Worm (Caenorhabditis elegans): ENCODE data around the gene srh-195.

The srh-195 gene

ce11 chrII:2083726-2084179 lies 32.9 kb downstream of the srh-195 start, which contains the start of the genes T16A1.5 and fbxc-49:
Gene T16A1.5, minus strand, starts transcription at chrII:2083826.
Gene fbxc-49, plus strand, starts transcription at chrII:2084129.
- no peak for TF ChIP-seq zip-4 (GFP tag; optimal IDR thresholded peaks at IDR 0.05)
- no peak for TF ChIP-seq lin-13 (GFP tag; optimal IDR thresholded peaks at IDR 0.05)
- TF ChIP-seq hpl-2 (GFP tag; optimal IDR thresholded peaks at IDR 0.05): no peak
- TF ChIP-seq nhr-237 (tag; optimal IDR thresholded peaks at IDR 0.05): no peak
- TF ChIP-seq isw-1 (GFP tag; IDR thresholded peaks at IDR 0.05): no peak
- no peak for TF ChIP-seq unc-98 (GFP tag; IDR thresholded peaks at IDR 0.05)
- no peak for TF ChIP-seq nhr-76 (tag; optimal IDR thresholded peaks at IDR 0.05)
- no peak for TF ChIP-seq sox-4 (tag; optimal IDR thresholded peaks at IDR 0.05)
- no peak for TF ChIP-seq ztf-4 (tag; optimal IDR thresholded peaks at IDR 0.05)
- TF ChIP-seq C34B4.2 (tag; optimal IDR thresholded peaks at IDR 0.05): no peak
- TF ChIP-seq elt-3 (tag; optimal IDR thresholded peaks at IDR 0.05): no peak
- TF ChIP-seq lin-14 (GFP tag; optimal IDR thresholded peaks at IDR 0.05): no peak
- no peak for TF ChIP-seq F16B12.6 (tag; optimal IDR thresholded peaks at IDR 0.05)
- no peak for TF ChIP-seq Y116A8C.19 (tag; optimal IDR thresholded peaks at IDR 0.05; ENCODE audit: borderline replicate concordance)
- TF ChIP-seq ztf-11 (tag; optimal IDR thresholded peaks at IDR 0.05): no peak
- no peak for TF ChIP-seq unc-86 (tag; optimal IDR thresholded peaks at IDR 0.05)
- no peak for TF ChIP-seq dpl-1 (GFP tag; optimal IDR thresholded peaks at IDR 0.05)
- no peak for TF ChIP-seq snu-23 (GFP tag; optimal IDR thresholded peaks at IDR 0.05)
- no peak for TF ChIP-seq lsy-2 (tag; optimal IDR thresholded peaks at IDR 0.05)

ce11 chrII:2081257-2081656 lies 35.4 kb downstream of the srh-195 start, which contains the start of gene T16A1.4:
Gene T16A1.4, plus strand, starts transcription at chrII:2081557.
- TF ChIP-seq lin-14 (GFP tag; optimal IDR thresholded peaks at IDR 0.05) (no peak), fkh-8 (tag; optimal IDR thresholded peaks at IDR 0.05) (no peak), C34B4.2 (tag; optimal IDR thresholded peaks at IDR 0.05) (no peak)

- TF ChIP-seq efl-1 (optimal IDR thresholded peaks at IDR 0.05) (no peak), efl-1 (GFP tag; optimal IDR thresholded peaks at IDR 0.05 in 1 of 2) (peak in 1 of 2 experiments; percentile 9), unc-130 (tag; optimal IDR thresholded peaks at IDR 0.05) (no peak), Y116A8C.19 (tag; optimal IDR thresholded peaks at IDR 0.05; ENCODE audit: borderline replicate concordance) (no peak), hpl-2 (GFP tag; optimal IDR thresholded peaks at IDR 0.05) (no peak), tbx-2 (tag; optimal IDR thresholded peaks at IDR 0.05) (no peak), nhr-11 (tag; optimal IDR thresholded peaks at IDR 0.05) (no peak)
These were observed 36.3 kb downstream of the srh-195 start, which contains the start of gene F07E5.9 for ce11 chrII:2080425-2080824. Gene F07E5.9, minus strand, starts transcription at chrII:2080525.

ce11 chrII:2076467-2076866 lies 40.2 kb downstream of the srh-195 start:
- TF ChIP-seq hlh-4 (tag; optimal IDR thresholded peaks at IDR 0.05): no peak
- TF ChIP-seq nhr-85 (tag): no peak
- TF ChIP-seq F16B12.6 (tag; optimal IDR thresholded peaks at IDR 0.05): no peak
- no peak for TF ChIP-seq lin-39 (tag; optimal IDR thresholded peaks at IDR 0.05)

- TF ChIP-seq unc-98 (GFP tag; IDR thresholded peaks at IDR 0.05) (no peak), nhr-76 (tag; optimal IDR thresholded peaks at IDR 0.05) (no peak), mdl-1 (tag; optimal IDR thresholded peaks at IDR 0.05) (no peak), fkh-8 (tag; optimal IDR thresholded peaks at IDR 0.05) (no peak), nhr-47 (tag; optimal IDR thresholded peaks at IDR 0.05) (no peak), lsy-2 (tag; optimal IDR thresholded peaks at IDR 0.05) (no peak), nhr-19 (GFP tag; conservative IDR thresholded peaks at IDR 0.05) (no peak)
These were observed 41.2 kb downstream of the srh-195 start, which contains the start of gene F07E5.8 for ce11 chrII:2075513-2075912. Gene F07E5.8, minus strand, starts transcription at chrII:2075613.

- TF ChIP-seq blmp-1 (tag; optimal IDR thresholded peaks at IDR 0.05) (peak; percentile 39), nhr-11 (tag; optimal IDR thresholded peaks at IDR 0.05) (no peak)
These were observed 45.3 kb downstream of the srh-195 start, which contains the start of gene F07E5.7 for ce11 chrII:2071429-2071828. Gene F07E5.7, minus strand, starts transcription at chrII:2071529.

Data from whole organism, L1 larva.